Worm (Caenorhabditis elegans) whole organism, young adult: Measurements from ENCODE around the gene adm-2.

Experiments
- B0261.1 ChIP-seq: sonication (generic microtip); optimal IDR thresholded peaks from 2 replicates; lab custom pipeline; 2016; ENCODE audit warnings: mild to moderate bottlenecking, missing genetic modification characterization, moderate library complexity, missing compliant biosample characterization
- B0336.3 ChIP-seq: fragments of 200-800 bp; sonication (Bioruptor generic); IDR thresholded peaks from 2 replicates; pipeline ENCODE4 v1.3.6; 2022; ENCODE audit warnings: missing genetic modification characterization, missing compliant biosample characterization
- C17E4.6 ChIP-seq: fragments of 200-800 bp; sonication (Bioruptor generic); IDR thresholded peaks from 2 replicates; pipeline ENCODE4 v1.3.6; 2022; ENCODE audit warnings: missing genetic modification reagents, missing genetic modification characterization, missing compliant biosample characterization
- F22D6.2 ChIP-seq: sonication (generic microtip); optimal IDR thresholded peaks from 2 replicates; lab custom pipeline; 2016; ENCODE audit warnings: mild to moderate bottlenecking, missing genetic modification characterization, missing compliant biosample characterization
- F23B12.7 ChIP-seq: sonication (generic microtip); optimal IDR thresholded peaks from 2 replicates; lab custom pipeline; 2017; ENCODE audit warnings: missing genetic modification characterization, mild to moderate bottlenecking, missing compliant biosample characterization, antibody characterized with exemption, moderate library complexity; ENCODE audit not compliant: insufficient read depth
- F33H1.4 ChIP-seq: fragments of 200-800 bp; sonication (Bioruptor generic); IDR thresholded peaks from 2 replicates; pipeline ENCODE4 v1.3.6; 2022; ENCODE audit warnings: missing genetic modification reagents, missing genetic modification characterization, missing compliant biosample characterization
- F39B2.1 ChIP-seq: fragments of 200-800 bp; sonication (Bioruptor generic); IDR thresholded peaks from 2 replicates; pipeline ENCODE4 v1.3.6; 2022; ENCODE audit warnings: missing genetic modification reagents, missing genetic modification characterization, missing compliant biosample characterization
- F57A8.1 ChIP-seq: fragments of 200-800 bp; sonication (Bioruptor generic); optimal IDR thresholded peaks from 2 replicates; lab custom pipeline; 2018; ENCODE audit warnings: mild to moderate bottlenecking, missing genetic modification characterization, moderate library complexity, missing compliant biosample characterization
- F57C9.4 ChIP-seq: sonication (generic microtip); optimal IDR thresholded peaks from 2 replicates; lab custom pipeline; 2017; ENCODE audit warnings: mild to moderate bottlenecking, missing genetic modification characterization, missing compliant biosample characterization
- ZK185.1 ChIP-seq: sonication (generic microtip); optimal IDR thresholded peaks from 2 replicates; lab custom pipeline; 2016; ENCODE audit warnings: mild to moderate bottlenecking, missing genetic modification characterization, missing compliant biosample characterization; ENCODE audit not compliant: poor library complexity, severe bottlenecking
- aptf-2 ChIP-seq: fragments of 200-800 bp; sonication (Bioruptor generic); conservative IDR thresholded peaks from 2 replicates; pipeline ENCODE4 v1.3.6; 2022; ENCODE audit warnings: missing genetic modification reagents, missing genetic modification characterization, missing compliant biosample characterization
- aptf-3 ChIP-seq: fragments of 200-800 bp; sonication (Bioruptor generic); IDR thresholded peaks from 2 replicates; pipeline ENCODE4 v1.3.6; 2022; ENCODE audit warnings: missing genetic modification characterization, missing compliant biosample characterization
- attf-3 ChIP-seq: fragments of 200-800 bp; sonication (Bioruptor generic); conservative IDR thresholded peaks from 2 replicates; pipeline ENCODE4 v1.3.6; 2022; ENCODE audit warnings: missing genetic modification reagents, missing genetic modification characterization, missing compliant biosample characterization
- bed-1 ChIP-seq: fragments of 200-800 bp; sonication (Bioruptor generic); IDR thresholded peaks from 2 replicates; pipeline ENCODE4 v1.3.6; 2022; ENCODE audit warnings: missing genetic modification reagents, missing genetic modification characterization, missing compliant biosample characterization
- bed-2 ChIP-seq: fragments of 200-800 bp; sonication (Bioruptor generic); IDR thresholded peaks from 2 replicates; pipeline ENCODE4 v1.3.6; 2022; ENCODE audit warnings: missing genetic modification reagents, missing genetic modification characterization, missing compliant biosample characterization
- cebp-1 ChIP-seq, 2 experiments: fragments of 200-800 bp in 1 of 2; sonication (Bioruptor generic) in 1 of 2; sonication (generic microtip) in 1 of 2; IDR thresholded peaks in 1 of 2; optimal IDR thresholded peaks in 1 of 2; 2 replicates each; pipeline versions ENCODE4 v1.3.6 to Lab custom; 2017 to 2022; ENCODE audit warnings: missing compliant biosample characterization in 2 of 2, missing genetic modification characterization in 2 of 2, mild to moderate bottlenecking in 1 of 2, missing genetic modification reagents in 1 of 2, moderate library complexity in 1 of 2
- cebp-2 ChIP-seq: fragments of 200-800 bp; sonication (Bioruptor generic); IDR thresholded peaks from 2 replicates; pipeline ENCODE4 v1.3.6; 2022; ENCODE audit warnings: missing genetic modification characterization, missing compliant biosample characterization
- ceh-58 ChIP-seq: fragments of 200-800 bp; sonication (Bioruptor generic); IDR thresholded peaks from 2 replicates; pipeline ENCODE4 v1.3.6; 2022; ENCODE audit warnings: missing genetic modification characterization, missing compliant biosample characterization
- ceh-79 ChIP-seq: sonication (generic microtip); optimal IDR thresholded peaks from 2 replicates; lab custom pipeline; 2017; ENCODE audit warnings: mild to moderate bottlenecking, missing genetic modification characterization, missing compliant biosample characterization
- ceh-91 ChIP-seq: fragments of 200-800 bp; sonication (Bioruptor generic); IDR thresholded peaks from 2 replicates; pipeline ENCODE4 v1.3.6; 2022; ENCODE audit warnings: missing genetic modification reagents, missing genetic modification characterization, missing compliant biosample characterization
- dpl-1 ChIP-seq: fragments of 150-350 bp; optimal IDR thresholded peaks from 2 replicates; lab custom pipeline; 2014; ENCODE audit warnings: missing biosample characterization, missing genetic modification reagents, missing genetic modification characterization
- efl-1 ChIP-seq: fragments of 150-350 bp; optimal IDR thresholded peaks from 2 replicates; lab custom pipeline; 2014; ENCODE audit warnings: missing biosample characterization, missing genetic modification reagents, missing genetic modification characterization
- egrh-3 ChIP-seq: fragments of 200-800 bp; sonication (Bioruptor generic); IDR thresholded peaks from 2 replicates; pipeline ENCODE4 v1.3.6; 2022; ENCODE audit warnings: missing genetic modification reagents, missing genetic modification characterization, missing compliant biosample characterization
- ets-4 ChIP-seq: fragments of 200-800 bp; sonication (Bioruptor generic); optimal IDR thresholded peaks from 2 replicates; lab custom pipeline; 2018; ENCODE audit warnings: mild to moderate bottlenecking, missing genetic modification characterization, missing compliant biosample characterization
- hlh-12 ChIP-seq: sonication (generic microtip); optimal IDR thresholded peaks from 2 replicates; lab custom pipeline; 2016; ENCODE audit warnings: missing genetic modification characterization, missing compliant biosample characterization
- hlh-26 ChIP-seq: fragments of 200-800 bp; sonication (Bioruptor generic); conservative IDR thresholded peaks from 2 replicates; pipeline ENCODE4 v1.3.6; 2022; ENCODE audit warnings: missing genetic modification reagents, missing genetic modification characterization, missing compliant biosample characterization
- hsf-1 ChIP-seq: fragments of 200-800 bp; sonication (Bioruptor generic); IDR thresholded peaks from 2 replicates; pipeline ENCODE4 v1.3.6; 2022; ENCODE audit warnings: missing genetic modification reagents, missing genetic modification characterization, missing compliant biosample characterization
- let-526 ChIP-seq: fragments of 200-800 bp; sonication (Bioruptor generic); IDR thresholded peaks from 2 replicates; pipeline ENCODE4 v1.3.6; 2022; ENCODE audit warnings: missing genetic modification reagents, missing genetic modification characterization, missing compliant biosample characterization
- let-607 ChIP-seq, 2 experiments: fragments of 200-800 bp in 1 of 2; sonication (Bioruptor generic) in 1 of 2; sonication (generic microtip) in 1 of 2; optimal IDR thresholded peaks; 2 replicates each; lab custom pipeline; 2016 to 2018; ENCODE audit warnings: mild to moderate bottlenecking in 2 of 2, missing compliant biosample characterization in 2 of 2, missing genetic modification characterization in 2 of 2, moderate library complexity in 2 of 2, missing genotype in 1 of 2
- lin-40 ChIP-seq: sonication (generic microtip); optimal IDR thresholded peaks from 2 replicates; lab custom pipeline; 2016; ENCODE audit warnings: missing genetic modification characterization, mild to moderate bottlenecking, missing compliant biosample characterization, missing genotype, missing genetic modification reagents
- lin-54 ChIP-seq: fragments of 200-800 bp; sonication (Bioruptor generic); optimal IDR thresholded peaks from 2 replicates; lab custom pipeline; 2018; ENCODE audit warnings: mild to moderate bottlenecking, missing genetic modification characterization, missing compliant biosample characterization
- lir-1 ChIP-seq: fragments of 200-800 bp; sonication (Bioruptor generic); conservative IDR thresholded peaks from 2 replicates; pipeline ENCODE4 v1.3.6; 2022; ENCODE audit warnings: missing genetic modification reagents, missing genetic modification characterization, missing compliant biosample characterization
- madf-3 ChIP-seq: fragments of 200-800 bp; sonication (Bioruptor generic); IDR thresholded peaks from 2 replicates; pipeline ENCODE4 v1.3.6; 2022; ENCODE audit warnings: missing genetic modification reagents, missing genetic modification characterization, missing compliant biosample characterization
- madf-8 ChIP-seq: fragments of 200-800 bp; sonication (Bioruptor generic); conservative IDR thresholded peaks from 2 replicates; pipeline ENCODE4 v1.3.6; 2022; ENCODE audit warnings: missing genetic modification reagents, missing genetic modification characterization, missing compliant biosample characterization
- mel-28 ChIP-seq: sonication (generic microtip); optimal IDR thresholded peaks from 2 replicates; lab custom pipeline; 2016; ENCODE audit warnings: borderline replicate concordance, mild to moderate bottlenecking, missing genetic modification characterization, missing compliant biosample characterization
- mes-4 ChIP-seq: sonication (generic microtip); optimal IDR thresholded peaks from 2 replicates; lab custom pipeline; 2016; ENCODE audit warnings: missing genotype, missing genetic modification characterization, missing compliant biosample characterization
- nfya-1 ChIP-seq: sonication (generic microtip); optimal IDR thresholded peaks from 2 replicates; lab custom pipeline; 2017; ENCODE audit warnings: antibody characterized with exemption, missing compliant biosample characterization, missing genetic modification characterization, borderline replicate concordance; ENCODE audit not compliant: insufficient read depth
- rcor-1 ChIP-seq: fragments of 200-800 bp; sonication (Bioruptor generic); IDR thresholded peaks from 2 replicates; pipeline ENCODE4 v1.3.6; 2022; ENCODE audit warnings: missing genetic modification reagents, missing genetic modification characterization, missing compliant biosample characterization
- rec-8 ChIP-seq, 2 experiments: sonication (generic microtip); optimal IDR thresholded peaks; 2 replicates each; lab custom pipeline; 2016; ENCODE audit warnings: mild to moderate bottlenecking in 2 of 2, missing genetic modification characterization in 2 of 2, missing genetic modification reagents in 2 of 2, missing genotype in 2 of 2, missing biosample characterization in 1 of 2, missing compliant biosample characterization in 1 of 2, moderate library complexity in 1 of 2
- repo-1 ChIP-seq: sonication (generic microtip); optimal IDR thresholded peaks from 2 replicates; lab custom pipeline; 2017; ENCODE audit warnings: mild to moderate bottlenecking, missing genetic modification characterization, missing compliant biosample characterization
- rpc-1 ChIP-seq, 2 experiments: fragments of 150-350 bp in 1 of 2; sonication (generic microtip) in 1 of 2; optimal IDR thresholded peaks; 2 replicates each; lab custom pipeline; 2014 to 2018; ENCODE audit warnings: missing biosample characterization in 1 of 2, missing genetic modification characterization in 1 of 2, missing genetic modification reagents in 1 of 2, missing genotype in 1 of 2
- snpc-4 ChIP-seq, 5 experiments: fragments of 150-350 bp in 1 of 5; sonication (generic microtip) in 4 of 5; optimal IDR thresholded peaks; 2 replicates each; lab custom pipeline; 2014 to 2018; ENCODE audit warnings: missing genetic modification characterization in 5 of 5, missing biosample characterization in 3 of 5, antibody characterized with exemption in 2 of 5, mild to moderate bottlenecking in 2 of 5, missing compliant biosample characterization in 2 of 5, missing genotype in 2 of 5, moderate library complexity in 2 of 5, missing genetic modification reagents in 1 of 5
- tbp1 ChIP-seq: fragments of 200-800 bp; sonication (Bioruptor generic); optimal IDR thresholded peaks from 2 replicates; lab custom pipeline; 2018; ENCODE audit warnings: mild to moderate bottlenecking, missing genetic modification characterization, missing compliant biosample characterization
- tlf-1 ChIP-seq: fragments of 200-800 bp; sonication (Bioruptor generic); optimal IDR thresholded peaks from 2 replicates; lab custom pipeline; 2018; ENCODE audit warnings: mild to moderate bottlenecking, missing genetic modification characterization, missing compliant biosample characterization
- ztf-26 ChIP-seq: sonication (generic microtip); optimal IDR thresholded peaks from 2 replicates; lab custom pipeline; 2017; ENCODE audit warnings: missing genetic modification characterization, missing compliant biosample characterization
- ztf-28 ChIP-seq: fragments of 200-800 bp; sonication (Bioruptor generic); IDR thresholded peaks from 2 replicates; pipeline ENCODE4 v1.3.6; 2022; ENCODE audit warnings: missing genetic modification reagents, missing genetic modification characterization, missing compliant biosample characterization
- ztf-6 ChIP-seq: fragments of 200-800 bp; sonication (Bioruptor generic); IDR thresholded peaks from 2 replicates; pipeline ENCODE4 v1.3.6; 2022; ENCODE audit warnings: missing genetic modification reagents, missing genetic modification characterization, missing compliant biosample characterization

Gene adm-2

ce11 chrX:13729724-13730123 is 42.0 kb downstream of the adm-2 start (continued):
- TF ChIP-seq let-526 (GFP tag; lab: Robert Waterston, UW), result no peak
- TF ChIP-seq F57C9.4 (tag; lab: Kevin White, UChicago), result no peak
- TF ChIP-seq mes-4, result no peak
- TF ChIP-seq ceh-79, result no peak
- TF ChIP-seq F22D6.2 (tag; lab: Kevin White, UChicago), result no peak
- TF ChIP-seq aptf-2 (GFP tag; lab: Robert Waterston, UW), result no peak
- no peak for TF ChIP-seq lin-40 (tag; lab: Kevin White, UChicago)
- TF ChIP-seq ets-4 (GFP tag; lab: Kevin White, UChicago), result no peak
- no peak for TF ChIP-seq nfya-1 (tag; lab: Kevin White, UChicago)
- no peak for TF ChIP-seq efl-1
- peak; percentile 43; the same call in 1 of the 2 replicates for TF ChIP-seq lir-1 (GFP tag; lab: Robert Waterston, UW)
- no peak for TF ChIP-seq madf-8 (GFP tag; lab: Robert Waterston, UW)
- no peak for TF ChIP-seq aptf-3 (GFP tag; lab: Robert Waterston, UW)
- no peak for TF ChIP-seq lin-54 (GFP tag; lab: Kevin White, UChicago)
- no peak for TF ChIP-seq F57A8.1
- TF ChIP-seq snpc-4 (GFP tag; optimal IDR thresholded peaks at IDR 0.05; lab: Kevin White, UChicago), result peak; percentile 52
- TF ChIP-seq snpc-4 (tag; optimal IDR thresholded peaks at IDR 0.05; lab: Kevin White, UChicago), result peak in 1 of 4 experiments; percentile 16
- no peak for TF ChIP-seq hlh-12 (tag; lab: Kevin White, UChicago)
- no peak for TF ChIP-seq ceh-91 (GFP tag; lab: Robert Waterston, UW)
- TF ChIP-seq F23B12.7, result no peak
- peak; percentile 87 for TF ChIP-seq tbp1 (GFP tag; lab: Kevin White, UChicago)
- TF ChIP-seq mel-28, result no peak
- no peak for TF ChIP-seq ztf-6 (GFP tag; lab: Robert Waterston, UW)
- TF ChIP-seq ztf-28 (GFP tag; lab: Robert Waterston, UW), result no peak
- TF ChIP-seq dpl-1, result no peak
- no peak for TF ChIP-seq bed-2 (GFP tag; lab: Robert Waterston, UW)
- TF ChIP-seq cebp-1 (GFP tag; IDR thresholded peaks at IDR 0.05; lab: Robert Waterston, UW), result no peak
- TF ChIP-seq cebp-1 (tag; optimal IDR thresholded peaks at IDR 0.05; lab: Kevin White, UChicago), result no peak
- no peak for TF ChIP-seq B0336.3 (GFP tag; lab: Robert Waterston, UW)
- no peak for TF ChIP-seq cebp-2 (GFP tag; lab: Robert Waterston, UW)
- no peak for TF ChIP-seq tlf-1 (GFP tag; lab: Kevin White, UChicago)
- TF ChIP-seq F39B2.1 (GFP tag; lab: Robert Waterston, UW), result no peak
- no peak for TF ChIP-seq ztf-26
- TF ChIP-seq C17E4.6, result no peak
- no peak for TF ChIP-seq let-607 (tag; optimal IDR thresholded peaks at IDR 0.05; lab: Kevin White, UChicago)
- TF ChIP-seq rec-8 (tag; optimal IDR thresholded peaks at IDR 0.05; lab: Kevin White, UChicago), result no peak
- peak; percentile 39; the same call in 1 of the 2 replicates for TF ChIP-seq rcor-1 (GFP tag; lab: Robert Waterston, UW)
- TF ChIP-seq repo-1 (tag; lab: Kevin White, UChicago), result no peak
- no peak for TF ChIP-seq madf-3
- peak; percentile 17 for TF ChIP-seq ZK185.1 (tag; lab: Kevin White, UChicago)
- TF ChIP-seq egrh-3 (GFP tag; lab: Robert Waterston, UW), result no peak
- no peak for TF ChIP-seq hsf-1 (GFP tag; lab: Robert Waterston, UW)
- TF ChIP-seq bed-1 (GFP tag; lab: Robert Waterston, UW), result no peak
- TF ChIP-seq B0261.1 (tag; lab: Kevin White, UChicago), result peak; percentile 61
- no peak for TF ChIP-seq attf-3 (GFP tag; lab: Robert Waterston, UW)
- TF ChIP-seq F33H1.4 (GFP tag; lab: Robert Waterston, UW), result no peak
- TF ChIP-seq rpc-1 (optimal IDR thresholded peaks at IDR 0.05; lab: Kevin White, UChicago), result peak; percentile 50
- TF ChIP-seq rpc-1 (tag; optimal IDR thresholded peaks at IDR 0.05; lab: Kevin White, UChicago), result peak; percentile 80
- TF ChIP-seq ceh-58 (GFP tag; lab: Robert Waterston, UW), result 0 out of 2 replicates have a peak, but pooled peaks have one; percentile 68
- TF ChIP-seq hlh-26, result no peak
